Fruit fly (Drosophila melanogaster) whole organism, prepupa: Measurements from ENCODE around the gene Hex-A.

Source experiments
- Blimp-1 ChIP-seq: fragments of 200-800 bp; sonication (Bioruptor generic); optimal IDR thresholded peaks from 3 replicates; lab custom pipeline; 2017; ENCODE audit warnings: missing biosample characterization, missing genetic modification characterization, mild to moderate bottlenecking, moderate library complexity, missing genetic modification reagents
- CG10631 ChIP-seq: fragments of 200-800 bp; sonication (Bioruptor generic); optimal IDR thresholded peaks from 2 replicates; lab custom pipeline; 2016; ENCODE audit warnings: missing biosample characterization, missing genetic modification characterization
- CG10669 ChIP-seq: fragments of 200-800 bp; sonication (Bioruptor generic); optimal IDR thresholded peaks from 3 replicates; lab custom pipeline; 2018; ENCODE audit warnings: missing biosample characterization, mild to moderate bottlenecking, missing genetic modification characterization, moderate library complexity
- CG11294 ChIP-seq: fragments of 200-800 bp; sonication (Bioruptor generic); IDR thresholded peaks from 2 replicates; pipeline ENCODE4 v1.3.6; 2022; ENCODE audit warnings: missing biosample characterization, missing genetic modification characterization
- CG11902 ChIP-seq: fragments of 200-800 bp; sonication (Bioruptor generic); optimal IDR thresholded peaks from 3 replicates; lab custom pipeline; 2016; ENCODE audit warnings: missing biosample characterization, missing genetic modification characterization
- CG15336 ChIP-seq: fragments of 200-800 bp; sonication (Bioruptor generic); IDR thresholded peaks from 2 replicates; pipeline ENCODE4 v1.3.6; 2022; ENCODE audit warnings: missing biosample characterization, missing genetic modification characterization
- CG1621 ChIP-seq: fragments of 200-800 bp; sonication (Bioruptor generic); optimal IDR thresholded peaks from 3 replicates; lab custom pipeline; 2018; ENCODE audit warnings: missing biosample characterization, mild to moderate bottlenecking, missing genetic modification characterization
- CG31627 ChIP-seq: fragments of 200-800 bp; sonication (Bioruptor generic); optimal IDR thresholded peaks from 3 replicates; lab custom pipeline; 2016; ENCODE audit warnings: missing biosample characterization, missing genetic modification characterization
- CG32006 ChIP-seq: fragments of 200-800 bp; sonication (Bioruptor generic); optimal IDR thresholded peaks from 3 replicates; lab custom pipeline; 2017; ENCODE audit warnings: missing biosample characterization, mild to moderate bottlenecking, missing genetic modification characterization
- CG34406 ChIP-seq: fragments of 200-800 bp; sonication (Bioruptor generic); optimal IDR thresholded peaks from 3 replicates; lab custom pipeline; 2016; ENCODE audit warnings: missing biosample characterization, missing genetic modification characterization
- CG6163 ChIP-seq: fragments of 200-800 bp; sonication (Bioruptor generic); IDR thresholded peaks from 3 replicates; pipeline ENCODE4 v1.3.6; 2022; ENCODE audit warnings: missing biosample characterization, missing genetic modification characterization
- CG6276 ChIP-seq: fragments of 200-800 bp; sonication (Bioruptor generic); optimal IDR thresholded peaks from 2 replicates; lab custom pipeline; 2017; ENCODE audit warnings: missing biosample characterization, mild to moderate bottlenecking, missing genetic modification characterization
- CG6792 ChIP-seq: fragments of 200-800 bp; sonication (Bioruptor generic); optimal IDR thresholded peaks from 3 replicates; lab custom pipeline; 2016; ENCODE audit warnings: missing biosample characterization, missing genetic modification characterization
- CG6854 ChIP-seq: fragments of 200-800 bp; sonication (Bioruptor generic); optimal IDR thresholded peaks from 2 replicates; lab custom pipeline; 2017; ENCODE audit warnings: missing biosample characterization, mild to moderate bottlenecking, missing genetic modification characterization
- CG8119 ChIP-seq: fragments of 200-800 bp; sonication (Bioruptor generic); IDR thresholded peaks from 3 replicates; pipeline ENCODE4 v1.3.6; 2022; ENCODE audit warnings: missing biosample characterization, missing genetic modification characterization
- CG8632 ChIP-seq: fragments of 200-800 bp; sonication (Bioruptor generic); optimal IDR thresholded peaks from 3 replicates; lab custom pipeline; 2016; ENCODE audit warnings: missing biosample characterization, missing genetic modification characterization
- Eip78C ChIP-seq: fragments of 200-800 bp; sonication (Bioruptor generic); peaks from one replicate; lab custom pipeline; 2016; ENCODE audit warnings: missing biosample characterization, missing genetic modification characterization
- Eip93F ChIP-seq: fragments of 200-800 bp; sonication (Bioruptor generic); optimal IDR thresholded peaks from 2 replicates; lab custom pipeline; 2016; ENCODE audit warnings: missing biosample characterization, mild to moderate bottlenecking, missing genetic modification characterization
- Ets21C ChIP-seq: fragments of 200-800 bp; sonication (Bioruptor generic); optimal IDR thresholded peaks from 3 replicates; lab custom pipeline; 2016; ENCODE audit warnings: missing biosample characterization, missing genetic modification characterization
- Ets96B ChIP-seq: fragments of 200-800 bp; optimal IDR thresholded peaks from 2 replicates; lab custom pipeline; 2019; ENCODE audit warnings: missing biosample characterization, mild to moderate bottlenecking, missing genetic modification characterization, moderate library complexity
- Gug ChIP-seq: fragments of 200-800 bp; sonication (Bioruptor generic); IDR thresholded peaks from 2 replicates; pipeline ENCODE4 v1.3.6; 2022; ENCODE audit warnings: missing biosample characterization, missing genetic modification characterization
- Hr39 ChIP-seq: fragments of 200-800 bp; sonication (Bioruptor generic); optimal IDR thresholded peaks from 2 replicates; lab custom pipeline; 2016; ENCODE audit warnings: missing biosample characterization, missing genetic modification characterization
- Hr4 ChIP-seq: fragments of 200-800 bp; sonication (Bioruptor generic); optimal IDR thresholded peaks from 3 replicates; lab custom pipeline; 2016; ENCODE audit warnings: missing biosample characterization, missing genetic modification characterization
- Lpt ChIP-seq: fragments of 200-800 bp; sonication (Bioruptor generic); optimal IDR thresholded peaks from 3 replicates; lab custom pipeline; 2016; ENCODE audit warnings: missing biosample characterization, missing genetic modification characterization
- Sox15 ChIP-seq: fragments of 200-800 bp; sonication (Bioruptor generic); optimal IDR thresholded peaks from 3 replicates; lab custom pipeline; 2016; ENCODE audit warnings: missing biosample characterization, missing genetic modification characterization
- acj6 ChIP-seq: fragments of 200-800 bp; sonication (Bioruptor generic); optimal IDR thresholded peaks from 3 replicates; lab custom pipeline; 2016; ENCODE audit warnings: missing biosample characterization, missing genetic modification characterization
- cyc ChIP-seq: fragments of 200-800 bp; sonication (Bioruptor generic); optimal IDR thresholded peaks from 3 replicates; lab custom pipeline; 2016; ENCODE audit warnings: missing biosample characterization, missing genetic modification characterization
- dac ChIP-seq: fragments of 200-800 bp; sonication (Bioruptor generic); optimal IDR thresholded peaks from 2 replicates; lab custom pipeline; 2017; ENCODE audit warnings: missing biosample characterization, mild to moderate bottlenecking, missing genetic modification characterization
- dsx ChIP-seq: fragments of 200-800 bp; optimal IDR thresholded peaks from 3 replicates; lab custom pipeline; 2019; ENCODE audit warnings: missing biosample characterization, mild to moderate bottlenecking, missing genetic modification characterization, moderate library complexity; ENCODE audit not compliant: poor library complexity, severe bottlenecking
- eg ChIP-seq: fragments of 200-800 bp; sonication (Bioruptor generic); IDR thresholded peaks from 3 replicates; pipeline ENCODE4 v1.3.6; 2022; ENCODE audit warnings: missing biosample characterization, missing genetic modification characterization
- fd59A ChIP-seq: fragments of 200-800 bp; sonication (Bioruptor generic); optimal IDR thresholded peaks from 2 replicates; lab custom pipeline; 2017; ENCODE audit warnings: missing biosample characterization, mild to moderate bottlenecking, missing genetic modification characterization, missing genetic modification reagents
- lz ChIP-seq: fragments of 200-800 bp; sonication (Bioruptor generic); optimal IDR thresholded peaks from 3 replicates; lab custom pipeline; 2016; ENCODE audit warnings: missing biosample characterization, missing genetic modification characterization
- pdm3 ChIP-seq: fragments of 200-800 bp; sonication (Bioruptor generic); optimal IDR thresholded peaks from 3 replicates; lab custom pipeline; 2016; ENCODE audit warnings: missing biosample characterization, missing genetic modification characterization
- ss ChIP-seq, 2 experiments: fragments of 200-800 bp; sonication (Bioruptor generic); optimal IDR thresholded peaks; 2 replicates in 1 of 2; 3 replicates in 1 of 2; lab custom pipeline; 2017 to 2018; ENCODE audit warnings: mild to moderate bottlenecking in 2 of 2, missing biosample characterization in 2 of 2, missing genetic modification characterization in 2 of 2, moderate library complexity in 1 of 2
- svp ChIP-seq: fragments of 200-800 bp; sonication (Bioruptor generic); peaks from one replicate; lab custom pipeline; 2016; ENCODE audit warnings: missing biosample characterization, missing genetic modification characterization
- vri ChIP-seq: fragments of 200-800 bp; sonication (Bioruptor generic); optimal IDR thresholded peaks from 3 replicates; lab custom pipeline; 2016; ENCODE audit warnings: missing biosample characterization, mild to moderate bottlenecking, missing genetic modification characterization

Gene Hex-A

dm6 chrX:9584104-9584947 is 1.1 kb upstream of the Hex-A start (continued):
- TF ChIP-seq pdm3 (GFP tag; lab: Kevin White, UChicago) (peak; percentile 35), CG34406 (GFP tag; lab: Kevin White, UChicago) (no peak), CG10669 (GFP tag; lab: Kevin White, UChicago) (peak; percentile 30), svp (GFP tag; lab: Kevin White, UChicago) (peak; percentile 82), dsx (no peak), CG8632 (GFP tag; lab: Kevin White, UChicago) (no peak), eg (GFP tag; lab: Robert Waterston, UW) (peak; percentile 55; the same call in 1 of the 3 replicates), Hr39 (GFP tag; lab: Kevin White, UChicago) (peak; percentile 29), CG1621 (no peak), lz (GFP tag; lab: Kevin White, UChicago) (no peak), CG6854 (GFP tag; lab: Kevin White, UChicago) (no peak), CG15336 (GFP tag; lab: Robert Waterston, UW) (no peak; the same call in none of the 2 replicates), CG32006 (GFP tag; lab: Kevin White, UChicago) (peak; percentile 65), Eip93F (GFP tag; lab: Kevin White, UChicago) (no peak), CG10631 (GFP tag; lab: Kevin White, UChicago) (peak; percentile 19), Eip78C (GFP tag; lab: Kevin White, UChicago) (peak; percentile 26), fd59A (GFP tag; lab: Kevin White, UChicago) (peak; percentile 31), CG8119 (GFP tag; lab: Robert Waterston, UW) (no peak; the same call in 1 of the 3 replicates)
- TF ChIP-seq, all 60 proteins: peak for 24

- TF ChIP-seq Ets96B: no peak
- no peak for TF ChIP-seq CG6792 (GFP tag; lab: Kevin White, UChicago)
- TF ChIP-seq Ets21C (GFP tag; lab: Kevin White, UChicago): no peak
- no peak for TF ChIP-seq vri
- TF ChIP-seq CG1621: no peak
- no peak for TF ChIP-seq Lpt (GFP tag; lab: Kevin White, UChicago)
- no peak for TF ChIP-seq Eip78C (GFP tag; lab: Kevin White, UChicago)
- TF ChIP-seq Blimp-1 (GFP tag; lab: Kevin White, UChicago): no peak
- no peak for TF ChIP-seq CG11902 (GFP tag; lab: Kevin White, UChicago)
- TF ChIP-seq Sox15 (GFP tag; lab: Kevin White, UChicago): no peak
These were observed 543 bp upstream of the Hex-A start for dm6 chrX:9584948-9585315.

- TF ChIP-seq CG6276 (peak; percentile 77), CG6163 (GFP tag; lab: Robert Waterston, UW) (peak; percentile 75), CG11294 (GFP tag; lab: Robert Waterston, UW) (0 out of 2 replicates have a peak, but pooled peaks have one; percentile 11), Hr4 (GFP tag; lab: Kevin White, UChicago) (peak; percentile 8), eg (GFP tag; lab: Robert Waterston, UW) (peak; percentile 85), cyc (no peak), Gug (GFP tag; lab: Robert Waterston, UW) (peak; percentile 48), dac (GFP tag; lab: Kevin White, UChicago) (peak; percentile 5), ss (GFP tag; optimal IDR thresholded peaks at IDR 0.05; lab: Kevin White, UChicago) (peak in 1 of 2 experiments; percentile 4), CG15336 (GFP tag; lab: Robert Waterston, UW) (peak; percentile 79), Lpt (GFP tag; lab: Kevin White, UChicago) (peak; percentile 52), CG8119 (GFP tag; lab: Robert Waterston, UW) (peak; percentile 79), CG31627 (GFP tag; lab: Kevin White, UChicago) (no peak), lz (GFP tag; lab: Kevin White, UChicago) (no peak), Eip78C (GFP tag; lab: Kevin White, UChicago) (no peak), acj6 (GFP tag; lab: Kevin White, UChicago) (no peak)
These were observed 563 bp downstream of the Hex-A start for dm6 chrX:9586038-9586437.
